Worm (Caenorhabditis elegans) whole organism, late embryonic: ENCODE results near the gene F46G11.4.
A peak's percentile ranks its signal among the peaks of the same experiment; 100 is the strongest.

Source experiments
- C38D4.7 ChIP-seq: fragments of 200-800 bp; sonication (Bioruptor generic); optimal IDR thresholded peaks from 2 replicates; lab custom pipeline; 2018; ENCODE audit warnings: mild to moderate bottlenecking, missing genetic modification characterization, moderate library complexity, missing compliant biosample characterization
- F13H6.1 ChIP-seq: sonication (generic microtip); optimal IDR thresholded peaks from 2 replicates; lab custom pipeline; 2016; ENCODE audit warnings: missing genetic modification characterization, missing compliant biosample characterization
- K09A11.1 ChIP-seq: sonication (generic microtip); optimal IDR thresholded peaks from 2 replicates; lab custom pipeline; 2017; ENCODE audit warnings: antibody characterized with exemption, mild to moderate bottlenecking, missing genetic modification characterization, missing compliant biosample characterization; ENCODE audit not compliant: insufficient read depth
- Y22D7AL.16 ChIP-seq: sonication (generic microtip); optimal IDR thresholded peaks from 2 replicates; lab custom pipeline; 2016; ENCODE audit warnings: missing genetic modification characterization, missing compliant biosample characterization
- ahr-1 ChIP-seq: sonication (generic microtip); optimal IDR thresholded peaks from 2 replicates; lab custom pipeline; 2016; ENCODE audit warnings: missing genetic modification characterization, missing compliant biosample characterization
- ceh-14 ChIP-seq: sonication (generic microtip); optimal IDR thresholded peaks from 2 replicates; lab custom pipeline; 2016; ENCODE audit warnings: missing genotype, missing genetic modification characterization, missing compliant biosample characterization
- ceh-18 ChIP-seq: sonication (generic microtip); optimal IDR thresholded peaks from 2 replicates; lab custom pipeline; 2016; ENCODE audit warnings: missing genetic modification characterization, missing compliant biosample characterization
- ceh-19 ChIP-seq: fragments of 200-800 bp; sonication (Bioruptor generic); optimal IDR thresholded peaks from 2 replicates; lab custom pipeline; 2018; ENCODE audit warnings: mild to moderate bottlenecking, missing genetic modification characterization, missing compliant biosample characterization
- ceh-22 ChIP-seq: sonication (generic microtip); optimal IDR thresholded peaks from 2 replicates; lab custom pipeline; 2017; ENCODE audit warnings: missing biosample characterization, missing genetic modification characterization
- ceh-24 ChIP-seq: sonication (generic microtip); optimal IDR thresholded peaks from 2 replicates; lab custom pipeline; 2016; ENCODE audit warnings: mild to moderate bottlenecking, missing genetic modification characterization, missing compliant biosample characterization
- ceh-31 ChIP-seq: sonication (generic microtip); optimal IDR thresholded peaks from 2 replicates; lab custom pipeline; 2016; ENCODE audit warnings: missing genetic modification characterization, missing compliant biosample characterization
- ceh-34 ChIP-seq: sonication (generic microtip); optimal IDR thresholded peaks from 2 replicates; lab custom pipeline; 2016; ENCODE audit warnings: mild to moderate bottlenecking, missing genetic modification characterization, missing compliant biosample characterization
- ceh-45 ChIP-seq: fragments of 200-800 bp; sonication (Bioruptor generic); IDR thresholded peaks from 2 replicates; pipeline ENCODE4 v1.3.6; 2022; ENCODE audit warnings: missing genetic modification reagents, missing genetic modification characterization, missing compliant biosample characterization
- ceh-6 ChIP-seq: fragments of 200-800 bp; sonication (Bioruptor generic); optimal IDR thresholded peaks from 2 replicates; lab custom pipeline; 2018; ENCODE audit warnings: mild to moderate bottlenecking, missing genetic modification characterization, missing compliant biosample characterization
- ceh-9 ChIP-seq: sonication (generic microtip); optimal IDR thresholded peaks from 2 replicates; lab custom pipeline; 2016; ENCODE audit warnings: mild to moderate bottlenecking, missing genetic modification characterization, inconsistent platforms, missing compliant biosample characterization
- che-1 ChIP-seq: sonication (generic microtip); optimal IDR thresholded peaks from 2 replicates; lab custom pipeline; 2016; ENCODE audit warnings: mild to moderate bottlenecking, missing genetic modification characterization, missing compliant biosample characterization
- elt-4 ChIP-seq: sonication (generic microtip); optimal IDR thresholded peaks from 2 replicates; lab custom pipeline; 2016; ENCODE audit warnings: missing genetic modification characterization, missing compliant biosample characterization
- eyg-1 ChIP-seq: sonication (generic microtip); optimal IDR thresholded peaks from 2 replicates; lab custom pipeline; 2016; ENCODE audit warnings: missing genotype, missing genetic modification characterization, missing compliant biosample characterization
- fkh-10 ChIP-seq: fragments of 150-350 bp; optimal IDR thresholded peaks from 2 replicates; lab custom pipeline; 2014; ENCODE audit warnings: missing biosample characterization, missing genetic modification reagents, missing genetic modification characterization
- gmeb-2 ChIP-seq: sonication (generic microtip); optimal IDR thresholded peaks from 2 replicates; lab custom pipeline; 2016; ENCODE audit warnings: missing genetic modification characterization, inconsistent platforms, missing compliant biosample characterization
- hlh-30 ChIP-seq: sonication (generic microtip); optimal IDR thresholded peaks from 2 replicates; lab custom pipeline; 2017; ENCODE audit warnings: antibody characterized with exemption, missing genetic modification characterization, missing compliant biosample characterization; ENCODE audit not compliant: insufficient read depth
- lim-6 ChIP-seq: sonication (generic microtip); optimal IDR thresholded peaks from 2 replicates; lab custom pipeline; 2016; ENCODE audit warnings: missing genetic modification characterization, missing compliant biosample characterization
- mec-3 ChIP-seq: sonication (generic microtip); optimal IDR thresholded peaks from 2 replicates; lab custom pipeline; 2016; ENCODE audit warnings: borderline replicate concordance, missing genetic modification characterization, missing compliant biosample characterization
- nfya-1 ChIP-seq: sonication (generic microtip); optimal IDR thresholded peaks from 2 replicates; lab custom pipeline; 2017; ENCODE audit warnings: missing genetic modification characterization, mild to moderate bottlenecking, missing compliant biosample characterization, antibody characterized with exemption, moderate library complexity
- nhr-11 ChIP-seq: fragments of 150-350 bp; optimal IDR thresholded peaks from 2 replicates; lab custom pipeline; 2014; ENCODE audit warnings: missing biosample characterization, missing genetic modification characterization
- nhr-232 ChIP-seq: sonication (generic microtip); optimal IDR thresholded peaks from 2 replicates; lab custom pipeline; 2016; ENCODE audit warnings: missing genetic modification characterization, missing compliant biosample characterization
- pag-3 ChIP-seq: sonication (generic microtip); optimal IDR thresholded peaks from 2 replicates; lab custom pipeline; 2016; ENCODE audit warnings: missing compliant biosample characterization, missing genetic modification characterization, borderline replicate concordance
- pat-9 ChIP-seq: fragments of 200-800 bp; sonication (Bioruptor generic); optimal IDR thresholded peaks from 2 replicates; lab custom pipeline; 2018; ENCODE audit warnings: mild to moderate bottlenecking, missing genetic modification characterization, moderate library complexity, missing compliant biosample characterization
- pha-2 ChIP-seq: sonication (generic microtip); optimal IDR thresholded peaks from 2 replicates; lab custom pipeline; 2017; ENCODE audit warnings: mild to moderate bottlenecking, missing genetic modification characterization, missing compliant biosample characterization
- pha-4 ChIP-seq: fragments of 150-350 bp; optimal IDR thresholded peaks from 2 replicates; lab custom pipeline; 2018; ENCODE audit warnings: missing biosample characterization, missing genetic modification reagents, missing genetic modification characterization
- pqm-1 ChIP-seq: sonication (generic microtip); optimal IDR thresholded peaks from 2 replicates; lab custom pipeline; 2016; ENCODE audit warnings: missing genetic modification characterization, missing compliant biosample characterization
- ref-2 ChIP-seq: sonication (generic microtip); optimal IDR thresholded peaks from 2 replicates; lab custom pipeline; 2016; ENCODE audit warnings: missing genetic modification characterization, missing compliant biosample characterization
- sdc-2 ChIP-seq: sonication (generic microtip); optimal IDR thresholded peaks from 2 replicates; lab custom pipeline; 2016; ENCODE audit warnings: missing genotype, missing genetic modification characterization, missing compliant biosample characterization
- sox-2 ChIP-seq: fragments of 200-800 bp; sonication (Bioruptor generic); IDR thresholded peaks from 2 replicates; pipeline ENCODE4 v1.3.6; 2022; ENCODE audit warnings: missing genetic modification reagents, missing genetic modification characterization, missing compliant biosample characterization
- tbx-2 ChIP-seq: sonication (generic microtip); optimal IDR thresholded peaks from 2 replicates; lab custom pipeline; 2016; ENCODE audit warnings: missing genetic modification characterization, missing compliant biosample characterization
- ttx-3 ChIP-seq: sonication (generic microtip); optimal IDR thresholded peaks from 2 replicates; lab custom pipeline; 2016; ENCODE audit warnings: missing genetic modification reagents, missing genetic modification characterization, missing compliant biosample characterization
- unc-3 ChIP-seq, 2 experiments: fragments of 200-800 bp in 1 of 2; sonication (Bioruptor generic) in 1 of 2; sonication (generic microtip) in 1 of 2; conservative IDR thresholded peaks in 1 of 2; optimal IDR thresholded peaks in 1 of 2; 2 replicates each; pipeline versions ENCODE4 v1.3.6 to Lab custom; 2016 to 2022; ENCODE audit warnings: missing compliant biosample characterization in 2 of 2, missing genetic modification characterization in 2 of 2, missing genetic modification reagents in 1 of 2
- unc-42 ChIP-seq: sonication (generic microtip); optimal IDR thresholded peaks from 2 replicates; lab custom pipeline; 2016; ENCODE audit warnings: missing genotype, missing genetic modification characterization, missing compliant biosample characterization
- unc-55 ChIP-seq: sonication (generic microtip); optimal IDR thresholded peaks from 2 replicates; lab custom pipeline; 2017; ENCODE audit warnings: missing biosample characterization, missing genetic modification reagents, missing genetic modification characterization
- zip-5 ChIP-seq: sonication (generic microtip); optimal IDR thresholded peaks from 2 replicates; lab custom pipeline; 2016; ENCODE audit warnings: missing genetic modification characterization, missing compliant biosample characterization
- ztf-16 ChIP-seq: sonication (generic microtip); optimal IDR thresholded peaks from 2 replicates; lab custom pipeline; 2017; ENCODE audit warnings: missing genetic modification characterization, missing compliant biosample characterization

F46G11.4 gene

ce11 chrX:5763904-5764303 is 34.7 kb downstream of the F46G11.4 start (continued):
- no peak for TF ChIP-seq ahr-1 (tag; lab: Kevin White, UChicago)
- TF ChIP-seq ttx-3 (tag; lab: Kevin White, UChicago): no peak
- TF ChIP-seq tbx-2 (tag; lab: Kevin White, UChicago): peak; percentile 87
- TF ChIP-seq ceh-34: peak; percentile 53
- no peak for TF ChIP-seq zip-5 (tag; lab: Kevin White, UChicago)
- TF ChIP-seq che-1: no peak
- peak; percentile 32 for TF ChIP-seq ceh-14 (tag; lab: Kevin White, UChicago)
- TF ChIP-seq lim-6 (tag; lab: Kevin White, UChicago): no peak
- TF ChIP-seq nhr-11: no peak
- TF ChIP-seq gmeb-2 (tag; lab: Kevin White, UChicago): no peak
- no peak for TF ChIP-seq ceh-9 (tag; lab: Kevin White, UChicago)
- TF ChIP-seq fkh-10 (GFP tag; lab: Kevin White, UChicago): no peak
- TF ChIP-seq unc-42: peak; percentile 51
- peak; percentile 72 for TF ChIP-seq sdc-2
- no peak for TF ChIP-seq pqm-1 (tag; lab: Kevin White, UChicago)
- TF ChIP-seq K09A11.1: no peak
- TF ChIP-seq hlh-30 (tag; lab: Kevin White, UChicago): peak; percentile 70
- no peak for TF ChIP-seq eyg-1 (tag; lab: Kevin White, UChicago)
- TF ChIP-seq ztf-16: no peak
- TF ChIP-seq F13H6.1 (tag; lab: Kevin White, UChicago): no peak
- TF ChIP-seq pha-4 (tag; lab: Kevin White, UChicago): no peak
- TF ChIP-seq C38D4.7 (GFP tag; lab: Kevin White, UChicago): no peak
- TF ChIP-seq ceh-24: no peak
- no peak for TF ChIP-seq Y22D7AL.16 (tag; lab: Kevin White, UChicago)
- TF ChIP-seq unc-55: peak; percentile 76
- TF ChIP-seq pag-3: no peak
- TF ChIP-seq ref-2 (tag; lab: Kevin White, UChicago): peak; percentile 7
- no peak for TF ChIP-seq sox-2 (GFP tag; lab: Robert Waterston, UW)
- TF ChIP-seq nfya-1: peak; percentile 66
- TF ChIP-seq ceh-19: no peak
- TF ChIP-seq ceh-6 (GFP tag; lab: Kevin White, UChicago): no peak
- peak; percentile 56 for TF ChIP-seq mec-3 (tag; lab: Kevin White, UChicago)
- TF ChIP-seq nhr-232 (tag; lab: Kevin White, UChicago): no peak
- no peak for TF ChIP-seq pha-2 (tag; lab: Kevin White, UChicago)
- no peak for TF ChIP-seq ceh-45 (GFP tag; lab: Robert Waterston, UW)
- TF ChIP-seq unc-3 (GFP tag; conservative IDR thresholded peaks at IDR 0.05; lab: Robert Waterston, UW): no peak
- TF ChIP-seq unc-3 (tag; optimal IDR thresholded peaks at IDR 0.05; lab: Kevin White, UChicago): no peak
- peak; percentile 12 for TF ChIP-seq ceh-18 (tag; lab: Kevin White, UChicago)
- no peak for TF ChIP-seq ceh-22 (tag; lab: Kevin White, UChicago)
- no peak for TF ChIP-seq pat-9 (tag; lab: Kevin White, UChicago)
- TF ChIP-seq ceh-31: peak; percentile 28
- no peak for TF ChIP-seq elt-4 (tag; lab: Kevin White, UChicago)

ce11 chrX:5763292-5763691 is 35.3 kb downstream of the F46G11.4 start, which contains the start of gene tag-294:
TSS of gene tag-294 (minus strand) at chrX:5763392.
- no peak for TF ChIP-seq ref-2 (tag; lab: Kevin White, UChicago)
- TF ChIP-seq tbx-2 (tag; lab: Kevin White, UChicago): no peak
